Worm (Caenorhabditis elegans) whole organism, young adult: ENCODE results near the gene str-19.

Experiments used
- ama-1 ChIP-seq, 3 experiments: fragments of 150-350 bp in 1 of 3; sonication (generic microtip) in 2 of 3; optimal IDR thresholded peaks; 2 replicates each; lab custom pipeline; 2014 to 2018; ENCODE audit warnings: missing biosample characterization in 2 of 3, missing genetic modification characterization in 2 of 3, missing genetic modification reagents in 2 of 3
- let-526 ChIP-seq: fragments of 200-800 bp; sonication (Bioruptor generic); IDR thresholded peaks from 2 replicates; pipeline ENCODE4 v1.3.6; 2022; ENCODE audit warnings: missing genetic modification reagents, missing genetic modification characterization, missing compliant biosample characterization
- snpc-4 ChIP-seq, 5 experiments: fragments of 150-350 bp in 1 of 5; sonication (generic microtip) in 4 of 5; optimal IDR thresholded peaks; 2 replicates each; lab custom pipeline; 2014 to 2018; ENCODE audit warnings: missing genetic modification characterization in 5 of 5, missing biosample characterization in 3 of 5, antibody characterized with exemption in 2 of 5, mild to moderate bottlenecking in 2 of 5, missing compliant biosample characterization in 2 of 5, missing genotype in 2 of 5, moderate library complexity in 2 of 5, missing genetic modification reagents in 1 of 5

DNA sequence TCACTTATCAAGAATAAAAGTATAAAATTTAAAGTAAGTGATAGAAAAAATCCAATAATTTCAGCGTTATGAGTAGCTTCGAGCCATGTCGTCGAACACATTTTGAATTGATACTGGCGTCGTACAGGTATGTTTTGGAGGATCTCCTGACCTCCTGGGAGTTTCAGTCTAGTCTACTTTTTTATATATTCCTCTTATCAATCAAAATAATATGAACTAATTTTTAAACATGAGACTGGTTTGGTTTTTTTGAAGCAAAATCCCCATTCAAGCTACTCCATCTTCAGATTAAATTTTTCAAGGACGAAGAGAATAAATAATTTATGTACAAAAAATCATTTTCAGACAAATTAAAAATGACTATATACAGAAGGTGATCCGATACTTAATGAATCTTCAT is 32.4 kb downstream of the str-19 start, which contains the start of gene str-101:
- TF ChIP-seq let-526 (GFP tag; lab: Robert Waterston, UW) (no peak), snpc-4 (GFP tag; optimal IDR thresholded peaks at IDR 0.05; lab: Kevin White, UChicago) (no peak), snpc-4 (tag; optimal IDR thresholded peaks at IDR 0.05; lab: Kevin White, UChicago) (no peak), ama-1 (optimal IDR thresholded peaks at IDR 0.05; lab: Kevin White, UChicago) (no peak), ama-1 (GFP tag; optimal IDR thresholded peaks at IDR 0.05; lab: Kevin White, UChicago) (no peak)
